Fruit fly (Drosophila melanogaster): Measurements from ENCODE around the gene CG4829.
A peak's percentile ranks its signal among the peaks of the same experiment; 100 is the strongest.

CG4829 gene

dm6 chrX:16854746-16855145 lies 43.2 kb downstream of the CG4829 start (continued):
- TF ChIP-seq CG10366 (GFP tag; IDR thresholded peaks at IDR 0.05) (peak; percentile 23; the same call in 1 of the 2 replicates), CG6689 (GFP tag; IDR thresholded peaks at IDR 0.05) (peak; percentile 49; the same call in 1 of the 2 replicates), CG11696 (GFP tag; IDR thresholded peaks at IDR 0.05) (peak; percentile 59), CG7556 (GFP tag; optimal IDR thresholded peaks at IDR 0.05) (peak; percentile 68), chn (GFP tag; optimal IDR thresholded peaks at IDR 0.05) (no peak), pros (GFP tag; optimal IDR thresholded peaks at IDR 0.05) (no peak), Nf-YC (tag; optimal IDR thresholded peaks at IDR 0.05) (peak; percentile 14), vvl (GFP tag; IDR thresholded peaks at IDR 0.05) (no peak), zf30C (GFP tag; optimal IDR thresholded peaks at IDR 0.05) (no peak), sisA (GFP tag; IDR thresholded peaks at IDR 0.05) (peak; percentile 51; the same call in 1 of the 2 replicates), Lim3 (GFP tag; IDR thresholded peaks at IDR 0.05) (no peak), mld (GFP tag; IDR thresholded peaks at IDR 0.05; ENCODE audit: partially characterized antibody) (no peak), Sin3A (optimal IDR thresholded peaks at IDR 0.05) (no peak), pan (optimal IDR thresholded peaks at IDR 0.05) (no peak), pan (GFP tag; optimal IDR thresholded peaks at IDR 0.05 in 1 of 2, IDR thresholded peaks at IDR 0.05 in 1 of 2) (peak in 1 of 2 experiments; percentile 53), wor (GFP tag; IDR thresholded peaks at IDR 0.05) (peak; percentile 31; the same call in 1 of the 2 replicates), CG14710 (tag; optimal IDR thresholded peaks at IDR 0.05) (peak; percentile 33), CG2129 (GFP tag; IDR thresholded peaks at IDR 0.05; ENCODE audit: partially characterized antibody) (no peak), shn (GFP tag; optimal IDR thresholded peaks at IDR 0.05) (no peak), gfzf (GFP tag; optimal IDR thresholded peaks at IDR 0.05) (no peak), CG11723 (GFP tag; optimal IDR thresholded peaks at IDR 0.05) (peak; percentile 23), NK7.1 (GFP tag; optimal IDR thresholded peaks at IDR 0.05) (no peak), CG6683 (GFP tag; optimal IDR thresholded peaks at IDR 0.05) (peak; percentile 6), lmd (GFP tag; IDR thresholded peaks at IDR 0.05) (peak; percentile 46), CG14014 (GFP tag; IDR thresholded peaks at IDR 0.05) (0 out of 2 replicates have a peak, but pooled peaks have one; percentile 23), gem (tag; optimal IDR thresholded peaks at IDR 0.05) (peak; percentile 77), hbn (GFP tag; IDR thresholded peaks at IDR 0.05; ENCODE audit: partially characterized antibody) (no peak), Abd-B (GFP tag; optimal IDR thresholded peaks at IDR 0.05) (peak; percentile 43), CG3281 (GFP tag; optimal IDR thresholded peaks at IDR 0.05) (peak; percentile 47), caup (GFP tag; optimal IDR thresholded peaks at IDR 0.05; ENCODE audit: severe bottlenecking) (peak; percentile 12), bsh (GFP tag; optimal IDR thresholded peaks at IDR 0.05) (peak in 1 of 2 experiments; percentile 54), gro (GFP tag; optimal IDR thresholded peaks at IDR 0.05) (no peak), CG2875 (GFP tag; optimal IDR thresholded peaks at IDR 0.05) (peak; percentile 26), CG12071 (GFP tag; optimal IDR thresholded peaks at IDR 0.05) (peak; percentile 43), CG2116 (GFP tag; optimal IDR thresholded peaks at IDR 0.05) (no peak), Sox102F (GFP tag; optimal IDR thresholded peaks at IDR 0.05) (peak; percentile 73), Ptx1 (GFP tag; IDR thresholded peaks at IDR 0.05) (peak; percentile 65; the same call in 1 of the 2 replicates), B-H1 (GFP tag; IDR thresholded peaks at IDR 0.05) (0 out of 3 replicates have a peak, but pooled peaks have one; percentile 10), D19B (GFP tag; optimal IDR thresholded peaks at IDR 0.05) (no peak), Ets65A (GFP tag) (peak; percentile 80), lola (GFP tag; optimal IDR thresholded peaks at IDR 0.05) (peak in 1 of 3 experiments; percentile 15), hkb (optimal IDR thresholded peaks at IDR 0.05) (no peak), hkb (GFP tag; IDR thresholded peaks at IDR 0.05) (peak; percentile 73), Hr51 (GFP tag; optimal IDR thresholded peaks at IDR 0.05) (peak in 1 of 2 experiments; percentile 80), CG34422 (GFP tag; IDR thresholded peaks at IDR 0.05) (0 out of 3 replicates have a peak, but pooled peaks have one; percentile 28), CG12104 (GFP tag; optimal IDR thresholded peaks at IDR 0.05) (peak; percentile 36), CG6854 (GFP tag; optimal IDR thresholded peaks at IDR 0.05) (peak; percentile 37), CG3065 (GFP tag; optimal IDR thresholded peaks at IDR 0.05) (no peak), CG4820 (GFP tag; optimal IDR thresholded peaks at IDR 0.05) (peak; percentile 44), CG18599 (GFP tag; optimal IDR thresholded peaks at IDR 0.05) (peak; percentile 47)

Measured in whole organism, embryonic.